Fruit fly (Drosophila melanogaster): ENCODE results near the gene CG15728.

DNA sequence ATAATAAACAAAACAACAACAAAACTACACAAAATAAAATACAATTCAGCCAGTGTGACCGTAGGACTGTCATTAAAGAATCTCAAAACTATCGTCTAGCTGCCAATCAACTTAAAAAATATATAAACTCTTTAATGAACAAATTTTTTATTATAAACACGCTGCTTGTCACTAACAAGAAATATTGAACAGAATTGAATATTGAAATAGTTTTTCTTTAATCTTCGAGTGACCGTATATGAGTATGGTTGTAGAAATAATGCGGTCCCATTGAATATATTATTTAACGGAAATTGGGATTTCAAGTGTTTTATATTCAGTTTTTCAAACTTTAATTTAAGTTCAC lies 32.0 kb upstream of the CG15728 start, which contains the start of gene LIMK1:
- no peak for TF ChIP-seq Pif1A (GFP tag; optimal IDR thresholded peaks at IDR 0.05)
- TF ChIP-seq CG12605 (GFP tag; IDR thresholded peaks at IDR 0.05) = no peak
- TF ChIP-seq Pif1B (GFP tag; optimal IDR thresholded peaks at IDR 0.05) = no peak
- TF ChIP-seq CG34367 (tag; optimal IDR thresholded peaks at IDR 0.05) = peak; percentile 12
- no peak for TF ChIP-seq CG17806 (tag; optimal IDR thresholded peaks at IDR 0.05)
- TF ChIP-seq CG13204 (GFP tag; optimal IDR thresholded peaks at IDR 0.05) = no peak
- no peak for TF ChIP-seq CG8301 (tag; optimal IDR thresholded peaks at IDR 0.05)
- TF ChIP-seq D1 (tag; optimal IDR thresholded peaks at IDR 0.05) = no peak
- TF ChIP-seq CG15710 (tag; optimal IDR thresholded peaks at IDR 0.05) = no peak
- TF ChIP-seq CG8159 (tag; optimal IDR thresholded peaks at IDR 0.05) = no peak
- no peak for TF ChIP-seq CG10348 (GFP tag; IDR thresholded peaks at IDR 0.05)
- TF ChIP-seq CG4496 (GFP tag; IDR thresholded peaks at IDR 0.05) = no peak
- no peak for TF ChIP-seq CG9948 (tag; optimal IDR thresholded peaks at IDR 0.05)

Data from whole organism, pupa.